Worm (Caenorhabditis elegans): ENCODE data around the gene twk-26.

The twk-26 gene

DNA sequence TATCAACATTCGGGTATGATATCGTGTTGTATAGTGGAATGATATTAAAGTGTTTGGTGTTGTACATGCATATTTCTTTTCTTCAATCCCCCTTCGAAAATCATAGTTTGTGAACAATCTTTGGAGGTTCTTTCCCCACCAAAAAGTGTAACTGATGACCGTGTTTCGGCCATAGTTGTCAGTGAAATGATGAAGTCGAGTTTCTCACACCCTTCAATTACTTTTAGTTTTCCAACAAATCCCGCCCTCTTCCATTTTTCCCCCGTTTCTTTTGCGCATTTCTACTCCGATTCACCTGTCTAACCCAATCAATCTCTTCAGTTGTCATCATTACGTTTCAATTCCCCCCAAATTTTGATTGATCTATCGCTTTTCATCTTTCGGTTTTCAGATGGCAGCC lies 29.5 kb downstream of the twk-26 start (continued):
- TF ChIP-seq nhr-20 (tag; optimal IDR thresholded peaks at IDR 0.05) (peak; percentile 28), skn-1 (tag; optimal IDR thresholded peaks at IDR 0.05) (no peak), lin-39 (tag; optimal IDR thresholded peaks at IDR 0.05) (no peak), ztf-11 (tag; optimal IDR thresholded peaks at IDR 0.05) (no peak), grh-1 (GFP tag; IDR thresholded peaks at IDR 0.05) (no peak), elt-3 (tag; optimal IDR thresholded peaks at IDR 0.05) (peak in 2 of 6 experiments; percentile 21 to 42), aly-2 (tag; optimal IDR thresholded peaks at IDR 0.05) (no peak), nhr-71 (tag; optimal IDR thresholded peaks at IDR 0.05) (peak; percentile 33), snu-23 (GFP tag; optimal IDR thresholded peaks at IDR 0.05) (peak; percentile 43), F16B12.6 (tag; optimal IDR thresholded peaks at IDR 0.05) (no peak), lin-35 (GFP tag; optimal IDR thresholded peaks at IDR 0.05) (peak in 1 of 2 experiments; percentile 1), alr-1 (tag; optimal IDR thresholded peaks at IDR 0.05; ENCODE audit: borderline replicate concordance) (no peak), fkh-4 (tag; optimal IDR thresholded peaks at IDR 0.05; ENCODE audit: borderline replicate concordance) (no peak), mdl-1 (tag; optimal IDR thresholded peaks at IDR 0.05) (no peak), snpc-4 (tag; optimal IDR thresholded peaks at IDR 0.05) (no peak), fkh-8 (tag; optimal IDR thresholded peaks at IDR 0.05) (no peak), xbp-1 (tag; optimal IDR thresholded peaks at IDR 0.05) (no peak), sptf-1 (tag; optimal IDR thresholded peaks at IDR 0.05) (no peak), mep-1 (tag; optimal IDR thresholded peaks at IDR 0.05) (no peak), sup-37 (GFP tag; optimal IDR thresholded peaks at IDR 0.05) (no peak), unc-62 (GFP tag; optimal IDR thresholded peaks at IDR 0.05) (no peak), ces-1 (GFP tag; optimal IDR thresholded peaks at IDR 0.05) (no peak), nhr-19 (GFP tag; conservative IDR thresholded peaks at IDR 0.05) (peak; percentile 60)

DNA sequence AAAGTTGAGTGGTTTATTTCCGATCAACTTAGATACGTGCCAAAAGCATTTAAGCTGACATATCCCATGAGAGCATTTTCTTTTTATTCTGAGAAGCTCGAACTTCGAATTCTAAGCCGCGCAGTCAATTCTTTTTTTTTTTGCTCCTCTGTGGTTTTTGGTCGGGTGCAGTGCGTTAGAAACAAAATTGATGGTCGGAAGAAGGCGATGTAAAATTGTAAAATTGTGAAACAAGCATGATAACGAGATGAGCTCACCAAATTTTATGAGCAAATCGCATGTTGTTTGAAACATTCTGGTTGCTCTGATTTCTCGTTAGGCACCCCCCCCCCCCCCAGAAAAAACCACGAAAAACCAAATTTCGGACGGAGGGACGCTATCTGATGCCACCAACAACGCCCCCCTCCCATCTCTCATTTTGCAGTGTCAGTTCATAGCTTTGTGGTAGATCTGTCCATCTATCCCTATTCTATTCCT lies 29.9 kb downstream of the twk-26 start, which contains the start of gene aqp-7:
Gene aqp-7 (plus strand): TSS at position 427 of the 477 bp plus-strand sequence.
- TF ChIP-seq egl-13 (tag; optimal IDR thresholded peaks at IDR 0.05) (peak; percentile 11), lin-35 (GFP tag; optimal IDR thresholded peaks at IDR 0.05) (no peak), fkh-10 (GFP tag; optimal IDR thresholded peaks at IDR 0.05) (peak; percentile 22), lin-14 (GFP tag; optimal IDR thresholded peaks at IDR 0.05) (peak; percentile 52), nhr-11 (tag; optimal IDR thresholded peaks at IDR 0.05) (no peak), efl-1 (optimal IDR thresholded peaks at IDR 0.05) (no peak), efl-1 (GFP tag; optimal IDR thresholded peaks at IDR 0.05 in 1 of 2) (peak in 1 of 2 experiments; percentile 8), nhr-47 (tag; optimal IDR thresholded peaks at IDR 0.05) (no peak), unc-62 (GFP tag; optimal IDR thresholded peaks at IDR 0.05) (no peak), xbp-1 (tag; optimal IDR thresholded peaks at IDR 0.05) (no peak)

DNA sequence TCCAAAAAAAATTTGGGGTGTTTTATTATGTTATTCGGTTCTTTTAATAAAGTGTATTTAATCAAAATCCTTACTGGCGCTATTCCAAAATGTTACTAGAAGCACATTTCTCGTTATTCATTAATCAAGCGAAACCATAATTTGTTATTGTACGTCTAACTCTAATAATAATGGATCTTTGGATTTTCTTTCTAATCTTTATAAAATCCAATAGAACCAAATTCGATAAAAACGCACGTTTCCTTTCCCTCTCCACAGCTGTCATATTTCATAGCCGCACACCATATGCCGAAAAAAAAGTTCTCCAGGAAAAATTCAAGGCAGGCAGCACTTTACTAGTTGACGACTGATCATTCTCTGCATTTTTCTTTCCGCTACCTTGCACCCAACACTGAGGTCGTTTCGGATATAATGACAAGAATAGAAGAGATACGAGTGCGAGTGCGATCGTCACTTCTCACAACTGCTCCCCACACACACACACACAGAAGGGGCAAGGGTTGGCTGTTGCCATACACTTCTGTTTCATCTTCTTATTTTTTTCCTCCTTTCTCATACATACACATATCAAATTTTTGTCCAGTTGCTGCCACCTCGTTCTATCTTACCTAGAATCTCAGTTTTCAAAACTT lies 31.0 kb downstream of the twk-26 start:
- TF ChIP-seq elt-2 (tag; optimal IDR thresholded peaks at IDR 0.05): no peak
- no peak for TF ChIP-seq pqm-1 (tag; optimal IDR thresholded peaks at IDR 0.05)
- TF ChIP-seq ceh-88 (GFP tag; IDR thresholded peaks at IDR 0.05): no peak
- no peak for TF ChIP-seq lin-15B (tag; optimal IDR thresholded peaks at IDR 0.05)
- no peak for TF ChIP-seq irx-1 (tag; optimal IDR thresholded peaks at IDR 0.05)
- no peak for TF ChIP-seq pax-3 (tag; optimal IDR thresholded peaks at IDR 0.05)
- no peak for TF ChIP-seq efl-1 (optimal IDR thresholded peaks at IDR 0.05)
- TF ChIP-seq efl-1 (GFP tag; optimal IDR thresholded peaks at IDR 0.05 in 1 of 2): peak in 1 of 2 experiments; percentile 77
- TF ChIP-seq unc-30 (tag; optimal IDR thresholded peaks at IDR 0.05): no peak
- TF ChIP-seq F16B12.6 (tag; optimal IDR thresholded peaks at IDR 0.05): no peak
- TF ChIP-seq aly-2 (tag; optimal IDR thresholded peaks at IDR 0.05): no peak
- TF ChIP-seq mep-1 (tag; optimal IDR thresholded peaks at IDR 0.05): no peak
- no peak for TF ChIP-seq fkh-10 (GFP tag; optimal IDR thresholded peaks at IDR 0.05)
- TF ChIP-seq nhr-71 (tag; optimal IDR thresholded peaks at IDR 0.05): peak; percentile 76
- no peak for TF ChIP-seq elt-3 (tag; optimal IDR thresholded peaks at IDR 0.05)
- TF ChIP-seq ceh-63 (GFP tag; optimal IDR thresholded peaks at IDR 0.05): no peak
- TF ChIP-seq nhr-76 (tag; optimal IDR thresholded peaks at IDR 0.05): no peak
- no peak for TF ChIP-seq grh-1 (GFP tag; IDR thresholded peaks at IDR 0.05)
- TF ChIP-seq isw-1 (GFP tag; IDR thresholded peaks at IDR 0.05): no peak
- TF ChIP-seq skn-1 (tag; optimal IDR thresholded peaks at IDR 0.05): no peak
- no peak for TF ChIP-seq ama-1 (optimal IDR thresholded peaks at IDR 0.05)
- no peak for TF ChIP-seq nhr-84 (tag; optimal IDR thresholded peaks at IDR 0.05)
- TF ChIP-seq fos-1 (tag; optimal IDR thresholded peaks at IDR 0.05): no peak
- no peak for TF ChIP-seq sup-37 (GFP tag; optimal IDR thresholded peaks at IDR 0.05)
- TF ChIP-seq snpc-4 (tag; optimal IDR thresholded peaks at IDR 0.05): no peak
- TF ChIP-seq nhr-85 (tag): peak; percentile 17
- TF ChIP-seq nhr-19 (GFP tag; conservative IDR thresholded peaks at IDR 0.05): peak; percentile 69
- TF ChIP-seq hlh-4 (tag; optimal IDR thresholded peaks at IDR 0.05): no peak
- TF ChIP-seq C16A3.4 (tag; optimal IDR thresholded peaks at IDR 0.05): no peak
- peak; percentile 19 for TF ChIP-seq ztf-4 (tag; optimal IDR thresholded peaks at IDR 0.05)
- TF ChIP-seq swsn-7 (tag; optimal IDR thresholded peaks at IDR 0.05): peak; percentile 19
